Worm (Caenorhabditis elegans): Measurements from ENCODE around the gene gfi-3.

The gfi-3 gene

DNA sequence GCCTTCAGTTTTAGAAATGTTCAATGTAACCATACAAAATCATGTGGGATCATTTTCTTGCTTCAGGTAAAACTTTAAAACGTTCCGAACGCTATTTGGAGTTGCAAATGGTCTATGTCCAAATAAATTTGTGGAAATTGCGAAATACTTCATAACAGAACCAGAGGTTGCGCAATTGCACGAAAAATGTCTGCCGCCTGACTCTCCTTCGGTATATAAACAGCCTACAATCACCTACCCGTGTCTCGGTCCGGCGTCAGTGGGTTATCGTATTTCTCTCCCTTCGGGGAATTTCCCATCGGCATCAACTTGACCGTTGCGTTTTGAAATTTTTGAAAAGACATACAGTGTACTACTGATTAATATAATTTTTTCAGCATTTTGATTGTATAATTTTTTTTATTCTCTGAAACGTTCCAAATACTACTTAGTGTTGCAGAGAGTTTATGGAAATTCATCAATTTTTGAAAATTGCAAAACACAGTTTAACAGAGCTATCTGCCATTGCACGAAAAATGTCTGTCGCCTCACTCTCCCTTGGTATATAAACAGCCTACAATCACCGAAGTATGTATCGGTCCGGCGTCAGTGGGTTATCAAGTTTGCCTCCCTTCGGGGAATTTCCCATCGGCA is 3.6 kb upstream of the gfi-3 start (continued):
- no peak for TF ChIP-seq F39B2.1 (GFP tag; IDR thresholded peaks at IDR 0.05)
- no peak for TF ChIP-seq ztf-25 (GFP tag; IDR thresholded peaks at IDR 0.05)
- peak; percentile 25; the same call in 1 of the 2 replicates for TF ChIP-seq ekl-4 (GFP tag; IDR thresholded peaks at IDR 0.05)
- no peak for TF ChIP-seq B0019.2 (GFP tag; conservative IDR thresholded peaks at IDR 0.05)
- TF ChIP-seq egl-18 (GFP tag; IDR thresholded peaks at IDR 0.05), result no peak
- no peak for TF ChIP-seq bed-1 (GFP tag; IDR thresholded peaks at IDR 0.05)
- TF ChIP-seq repo-1 (tag; optimal IDR thresholded peaks at IDR 0.05), result peak; percentile 83
- no peak for TF ChIP-seq egrh-3 (GFP tag; IDR thresholded peaks at IDR 0.05)
- no peak for TF ChIP-seq lsl-1 (GFP tag; optimal IDR thresholded peaks at IDR 0.05)
- TF ChIP-seq D2030.7 (GFP tag; IDR thresholded peaks at IDR 0.05), result no peak
- TF ChIP-seq F55B11.4 (tag; optimal IDR thresholded peaks at IDR 0.05; ENCODE audit: borderline replicate concordance, insufficient read depth), result no peak
- no peak for TF ChIP-seq F57C9.4 (tag; optimal IDR thresholded peaks at IDR 0.05)
- TF ChIP-seq Y53F4B.3 (GFP tag; IDR thresholded peaks at IDR 0.05), result no peak
- peak; percentile 64 for TF ChIP-seq nhr-90 (tag; optimal IDR thresholded peaks at IDR 0.05)
- no peak for TF ChIP-seq attf-6 (GFP tag; IDR thresholded peaks at IDR 0.05)
- TF ChIP-seq lin-40 (tag; optimal IDR thresholded peaks at IDR 0.05), result peak; percentile 81
- TF ChIP-seq rpc-1 (optimal IDR thresholded peaks at IDR 0.05), result peak; percentile 65
- TF ChIP-seq rpc-1 (tag; optimal IDR thresholded peaks at IDR 0.05), result peak; percentile 55
- no peak for TF ChIP-seq F37B4.10 (GFP tag; IDR thresholded peaks at IDR 0.05)
- TF ChIP-seq C17E4.6 (GFP tag; IDR thresholded peaks at IDR 0.05), result no peak
- TF ChIP-seq tbx-9 (tag; optimal IDR thresholded peaks at IDR 0.05; ENCODE audit: borderline replicate concordance), result no peak
- TF ChIP-seq nhr-80 (tag; optimal IDR thresholded peaks at IDR 0.05), result peak; percentile 14
- peak; percentile 39 for TF ChIP-seq nhr-27 (tag; optimal IDR thresholded peaks at IDR 0.05)
- TF ChIP-seq ztf-26 (tag; optimal IDR thresholded peaks at IDR 0.05), result peak; percentile 49
- no peak for TF ChIP-seq let-526 (GFP tag; IDR thresholded peaks at IDR 0.05)
- TF ChIP-seq sptf-2 (GFP tag; optimal IDR thresholded peaks at IDR 0.05), result no peak
- no peak for TF ChIP-seq Y95B8A.8 (GFP tag; IDR thresholded peaks at IDR 0.05)
- TF ChIP-seq F49E8.2 (tag; optimal IDR thresholded peaks at IDR 0.05; ENCODE audit: insufficient read depth), result no peak
- 0 out of 2 replicates have a peak, but pooled peaks have one; percentile 56 for TF ChIP-seq madf-3 (GFP tag; IDR thresholded peaks at IDR 0.05)
- TF ChIP-seq hmg-20 (GFP tag; IDR thresholded peaks at IDR 0.05), result 0 out of 2 replicates have a peak, but pooled peaks have one; percentile 17
- no peak for TF ChIP-seq xnd-1 (tag; optimal IDR thresholded peaks at IDR 0.05)
- no peak for TF ChIP-seq fkh-3 (tag; optimal IDR thresholded peaks at IDR 0.05)
- peak; percentile 51 for TF ChIP-seq atf-7 (tag; optimal IDR thresholded peaks at IDR 0.05)

DNA sequence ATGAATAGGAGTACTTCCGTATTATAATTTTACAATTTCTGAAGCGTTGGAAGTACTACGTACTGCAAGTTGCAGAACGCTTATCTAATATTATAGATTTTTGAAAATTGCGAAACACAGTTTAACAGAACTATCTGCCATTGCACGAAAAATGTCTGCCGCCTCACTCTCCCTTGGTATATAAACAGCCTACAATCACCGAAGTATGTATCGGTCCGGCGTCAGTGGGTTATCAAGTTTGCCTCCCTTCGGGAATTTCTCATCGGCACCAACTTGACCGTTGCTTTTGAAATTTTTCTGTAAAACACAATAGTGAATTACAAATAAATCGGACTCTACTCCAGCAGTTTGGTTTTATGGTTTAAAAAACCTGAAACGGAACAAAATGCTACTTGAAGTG is 3.0 kb upstream of the gfi-3 start:
- TF ChIP-seq egl-44 (GFP tag; IDR thresholded peaks at IDR 0.05) (peak; percentile 9; the same call in 1 of the 2 replicates), mxl-1 (tag; optimal IDR thresholded peaks at IDR 0.05) (no peak), ztf-26 (tag; optimal IDR thresholded peaks at IDR 0.05) (peak; percentile 43), snpc-4 (GFP tag; optimal IDR thresholded peaks at IDR 0.05) (peak; percentile 56), snpc-4 (tag; optimal IDR thresholded peaks at IDR 0.05) (peak; percentile 90 to 98 (median 96)), nhr-179 (tag; optimal IDR thresholded peaks at IDR 0.05) (peak; percentile 25), nfyb-1 (GFP tag; IDR thresholded peaks at IDR 0.05) (peak; percentile 61; the same call in 1 of the 2 replicates), Y56A3A.18 (GFP tag; IDR thresholded peaks at IDR 0.05) (peak; percentile 56; the same call in 1 of the 2 replicates), let-607 (tag; optimal IDR thresholded peaks at IDR 0.05) (peak in 1 of 2 experiments; percentile 35), hmg-1.2 (GFP tag; IDR thresholded peaks at IDR 0.05) (peak; percentile 22; the same call in 1 of the 2 replicates), cebp-1 (GFP tag; IDR thresholded peaks at IDR 0.05) (peak; percentile 71; the same call in 1 of the 2 replicates), cebp-1 (tag; optimal IDR thresholded peaks at IDR 0.05) (peak; percentile 83), tbp1 (GFP tag; optimal IDR thresholded peaks at IDR 0.05) (peak; percentile 53), ztf-18 (tag; optimal IDR thresholded peaks at IDR 0.05) (no peak), egrh-3 (GFP tag; IDR thresholded peaks at IDR 0.05) (no peak), efl-1 (GFP tag; optimal IDR thresholded peaks at IDR 0.05) (no peak), nhr-90 (tag; optimal IDR thresholded peaks at IDR 0.05) (no peak), snpc-1.3 (tag; optimal IDR thresholded peaks at IDR 0.05; ENCODE audit: insufficient read depth) (no peak), F22D6.2 (tag; optimal IDR thresholded peaks at IDR 0.05) (no peak)
